Fruit fly (Drosophila melanogaster) whole organism, embryonic: Measurements from ENCODE around the gene CG12010.
A peak's percentile ranks its signal among the peaks of the same experiment; 100 is the strongest.

Experiments
- Atf-2 ChIP-seq: fragments of 200-800 bp; sonication (Bioruptor generic); optimal IDR thresholded peaks from 2 replicates; lab custom pipeline; 2016; ENCODE audit warnings: missing biosample characterization, missing genetic modification characterization
- B-H1 ChIP-seq: fragments of 200-800 bp; sonication (Bioruptor generic); IDR thresholded peaks from 3 replicates; pipeline ENCODE4 v1.3.6; 2022; ENCODE audit warnings: missing biosample characterization, missing genetic modification characterization
- CG1024 ChIP-seq: fragments of 200-800 bp; sonication (Bioruptor generic); IDR thresholded peaks from 2 replicates; pipeline ENCODE4 v1.3.6; 2022; ENCODE audit warnings: missing biosample characterization, missing genetic modification characterization
- CG10366 ChIP-seq: fragments of 200-800 bp; sonication (Bioruptor generic); IDR thresholded peaks from 2 replicates; pipeline ENCODE4 v1.3.6; 2022; ENCODE audit warnings: missing biosample characterization, missing genetic modification characterization
- CG13287 ChIP-seq: fragments of 200-800 bp; sonication (Bioruptor generic); IDR thresholded peaks from 2 replicates; pipeline ENCODE4 v1.3.6; 2022; ENCODE audit warnings: missing biosample characterization, missing genetic modification characterization; ENCODE audit not compliant: partially characterized antibody
- CG15269 ChIP-seq: fragments of 200-800 bp; sonication (Bioruptor generic); optimal IDR thresholded peaks from 2 replicates; lab custom pipeline; 2018; ENCODE audit warnings: missing biosample characterization, mild to moderate bottlenecking, missing genetic modification characterization, moderate library complexity
- CG17568 ChIP-seq: fragments of 200-800 bp; sonication (Bioruptor generic); optimal IDR thresholded peaks from 2 replicates; lab custom pipeline; 2018; ENCODE audit warnings: missing biosample characterization, mild to moderate bottlenecking, missing genetic modification characterization, moderate library complexity
- CG18262 ChIP-seq: fragments of 200-800 bp; optimal IDR thresholded peaks from 3 replicates; lab custom pipeline; 2019; ENCODE audit warnings: missing biosample characterization, mild to moderate bottlenecking, missing genetic modification characterization, moderate library complexity
- CG2199 ChIP-seq: fragments of 200-800 bp; sonication (Bioruptor generic); IDR thresholded peaks from 3 replicates; pipeline ENCODE4 v1.3.6; 2022; ENCODE audit warnings: missing biosample characterization, missing genetic modification characterization
- CG30020 ChIP-seq: fragments of 200-800 bp; optimal IDR thresholded peaks from 2 replicates; lab custom pipeline; 2019; ENCODE audit warnings: missing biosample characterization, mild to moderate bottlenecking, missing genetic modification characterization, moderate library complexity
- CG34224 ChIP-seq: fragments of 200-800 bp; sonication (Bioruptor generic); IDR thresholded peaks from 3 replicates; pipeline ENCODE4 v1.3.6; 2022; ENCODE audit warnings: missing biosample characterization, missing genetic modification characterization; ENCODE audit not compliant: partially characterized antibody
- CG4360 ChIP-seq: fragments of 200-800 bp; sonication (Bioruptor generic); IDR thresholded peaks from 2 replicates; pipeline ENCODE4 v1.3.6; 2022; ENCODE audit warnings: missing biosample characterization, missing genetic modification characterization
- CG4404 ChIP-seq: fragments of 200-800 bp; sonication (Bioruptor generic); IDR thresholded peaks from 2 replicates; pipeline ENCODE4 v1.3.6; 2022; ENCODE audit warnings: missing biosample characterization, missing genetic modification characterization
- CG4424 ChIP-seq: fragments of 200-800 bp; sonication (Bioruptor generic); optimal IDR thresholded peaks from 3 replicates; lab custom pipeline; 2016; ENCODE audit warnings: missing biosample characterization, missing genetic modification characterization
- CG5180 ChIP-seq: fragments of 200-800 bp; sonication (Bioruptor generic); optimal IDR thresholded peaks from 3 replicates; lab custom pipeline; 2017; ENCODE audit warnings: missing biosample characterization, missing genetic modification characterization, mild to moderate bottlenecking, moderate library complexity, missing genetic modification reagents
- CG5953 ChIP-seq: fragments of 200-800 bp; sonication (Bioruptor generic); IDR thresholded peaks from 2 replicates; pipeline ENCODE4 v1.3.6; 2022; ENCODE audit warnings: missing biosample characterization, missing genetic modification characterization
- CG6254 ChIP-seq: fragments of 200-800 bp; sonication (Bioruptor generic); optimal IDR thresholded peaks from 3 replicates; lab custom pipeline; 2017; ENCODE audit warnings: mild to moderate bottlenecking, missing biosample characterization, missing genetic modification reagents, missing genetic modification characterization
- CG6689 ChIP-seq: fragments of 200-800 bp; sonication (Bioruptor generic); IDR thresholded peaks from 2 replicates; pipeline ENCODE4 v1.3.6; 2022; ENCODE audit warnings: missing biosample characterization, missing genetic modification characterization
- CG6791 ChIP-seq: fragments of 200-800 bp; sonication (Bioruptor generic); IDR thresholded peaks from 3 replicates; pipeline ENCODE4 v1.3.6; 2022; ENCODE audit warnings: missing biosample characterization, missing genetic modification characterization; ENCODE audit not compliant: partially characterized antibody
- CG7987 ChIP-seq: fragments of 200-800 bp; sonication (Bioruptor generic); optimal IDR thresholded peaks from 2 replicates; lab custom pipeline; 2018; ENCODE audit warnings: missing biosample characterization, mild to moderate bottlenecking, missing genetic modification characterization, moderate library complexity
- CG8281 ChIP-seq: fragments of 200-800 bp; sonication (Bioruptor generic); optimal IDR thresholded peaks from 2 replicates; lab custom pipeline; 2018; ENCODE audit warnings: missing biosample characterization, mild to moderate bottlenecking, missing genetic modification characterization, moderate library complexity
- CG8478 ChIP-seq: fragments of >200 bp; optimal IDR thresholded peaks from 2 replicates; lab custom pipeline; 2018
- CG8944 ChIP-seq: fragments of 200-800 bp; sonication (Bioruptor generic); optimal IDR thresholded peaks from 3 replicates; lab custom pipeline; 2016; ENCODE audit warnings: missing biosample characterization, missing genetic modification characterization
- CG9876 ChIP-seq: fragments of 200-800 bp; sonication (Bioruptor generic); optimal IDR thresholded peaks from 2 replicates; lab custom pipeline; 2016; ENCODE audit warnings: missing biosample characterization, missing genetic modification characterization
- D ChIP-seq, 2 experiments: fragments of 200-800 bp in 1 of 2; fragments of >200 bp in 1 of 2; sonication (Bioruptor generic) in 1 of 2; optimal IDR thresholded peaks; 2 replicates in 1 of 2; 3 replicates in 1 of 2; lab custom pipeline; 2017; ENCODE audit warnings: mild to moderate bottlenecking in 1 of 2, missing biosample characterization in 1 of 2, missing genetic modification characterization in 1 of 2, missing genetic modification reagents in 1 of 2
- Dll ChIP-seq: fragments of 200-800 bp; sonication (Bioruptor generic); IDR thresholded peaks from 4 replicates; pipeline ENCODE4 v1.3.6; 2022; ENCODE audit warnings: missing biosample characterization, missing genetic modification characterization; ENCODE audit not compliant: partially characterized antibody
- Dp ChIP-seq: fragments of 200-800 bp; sonication (Bioruptor generic); optimal IDR thresholded peaks from 2 replicates; lab custom pipeline; 2018; ENCODE audit warnings: missing biosample characterization, mild to moderate bottlenecking, missing genetic modification characterization, moderate library complexity
- Dref ChIP-seq: fragments of 200-800 bp; sonication (Bioruptor generic); IDR thresholded peaks from 2 replicates; pipeline ENCODE4 v1.3.6; 2022; ENCODE audit warnings: missing biosample characterization, missing genetic modification characterization
- Lhr ChIP-seq: fragments of 200-800 bp; sonication (Bioruptor generic); optimal IDR thresholded peaks from 3 replicates; lab custom pipeline; 2017; ENCODE audit warnings: mild to moderate bottlenecking, missing biosample characterization, missing genetic modification reagents, missing genetic modification characterization
- Mad ChIP-seq: fragments of 200-800 bp; sonication (Bioruptor generic); optimal IDR thresholded peaks from 2 replicates; lab custom pipeline; 2016; ENCODE audit warnings: missing biosample characterization, missing genetic modification characterization
- Ptx1 ChIP-seq: fragments of 200-800 bp; sonication (Bioruptor generic); IDR thresholded peaks from 2 replicates; pipeline ENCODE4 v1.3.6; 2022; ENCODE audit warnings: missing biosample characterization, missing genetic modification characterization
- Usf ChIP-seq: fragments of 200-800 bp; sonication (Bioruptor generic); optimal IDR thresholded peaks from 2 replicates; lab custom pipeline; 2017; ENCODE audit warnings: missing genotype, missing biosample characterization, missing genetic modification characterization
- Xbp1 ChIP-seq: fragments of 200-800 bp; sonication (Bioruptor generic); optimal IDR thresholded peaks from 3 replicates; lab custom pipeline; 2016; ENCODE audit warnings: missing biosample characterization, mild to moderate bottlenecking, missing genetic modification characterization
- dysf ChIP-seq: fragments of 200-800 bp; sonication (Bioruptor generic); IDR thresholded peaks from 3 replicates; pipeline ENCODE4 v1.3.6; 2022; ENCODE audit warnings: missing biosample characterization, missing genetic modification characterization
- eyg ChIP-seq: fragments of 200-800 bp; sonication (Bioruptor generic); optimal IDR thresholded peaks from 3 replicates; lab custom pipeline; 2016; ENCODE audit warnings: missing biosample characterization, missing genetic modification characterization
- hth ChIP-seq: fragments of >200 bp; optimal IDR thresholded peaks from 2 replicates; lab custom pipeline; 2017; ENCODE audit warnings: inconsistent platforms
- ind ChIP-seq: fragments of 200-800 bp; sonication (Bioruptor generic); optimal IDR thresholded peaks from 3 replicates; lab custom pipeline; 2016; ENCODE audit warnings: missing biosample characterization, missing genetic modification characterization
- lilli ChIP-seq: fragments of 200-800 bp; sonication (Bioruptor generic); optimal IDR thresholded peaks from 3 replicates; lab custom pipeline; 2016; ENCODE audit warnings: missing biosample characterization, missing genetic modification characterization
- lmd ChIP-seq: fragments of 200-800 bp; sonication (Bioruptor generic); IDR thresholded peaks from 2 replicates; pipeline ENCODE4 v1.3.6; 2022; ENCODE audit warnings: missing biosample characterization, missing genetic modification characterization
- mam ChIP-seq: fragments of 200-800 bp; sonication (Bioruptor generic); optimal IDR thresholded peaks from 3 replicates; lab custom pipeline; 2016; ENCODE audit warnings: missing biosample characterization, missing genetic modification characterization
- nau ChIP-seq: fragments of 200-800 bp; sonication (Bioruptor generic); optimal IDR thresholded peaks from 3 replicates; lab custom pipeline; 2017; ENCODE audit warnings: missing biosample characterization, mild to moderate bottlenecking, missing genetic modification characterization, missing genetic modification reagents
- otp ChIP-seq: fragments of 200-800 bp; sonication (Bioruptor generic); IDR thresholded peaks from 3 replicates; pipeline ENCODE4, ENCODE4 v1.3.6; 2022; ENCODE audit warnings: missing biosample characterization, missing genetic modification characterization
- ranshi ChIP-seq: fragments of 200-800 bp; sonication (Bioruptor generic); IDR thresholded peaks from 2 replicates; pipeline ENCODE4 v1.3.6; 2022; ENCODE audit warnings: missing biosample characterization, missing genetic modification characterization
- row ChIP-seq: fragments of 200-800 bp; sonication (Bioruptor generic); IDR thresholded peaks from 3 replicates; pipeline ENCODE4 v1.3.6; 2022; ENCODE audit warnings: missing biosample characterization, missing genetic modification characterization
- schlank ChIP-seq: fragments of 200-800 bp; sonication (Bioruptor generic); optimal IDR thresholded peaks from 2 replicates; lab custom pipeline; 2018; ENCODE audit warnings: missing biosample characterization, mild to moderate bottlenecking, missing genetic modification characterization
- shn ChIP-seq: fragments of 200-800 bp; sonication (Bioruptor generic); optimal IDR thresholded peaks from 3 replicates; lab custom pipeline; 2016; ENCODE audit warnings: missing biosample characterization, missing genetic modification characterization
- sr ChIP-seq: fragments of 200-800 bp; sonication (Bioruptor generic); IDR thresholded peaks from 3 replicates; pipeline ENCODE4 v1.3.6; 2022; ENCODE audit warnings: missing biosample characterization, missing genetic modification characterization
- unc-4 ChIP-seq: fragments of 200-800 bp; sonication (Bioruptor generic); IDR thresholded peaks from 2 replicates; pipeline ENCODE4 v1.3.6; 2022; ENCODE audit warnings: missing biosample characterization, missing genetic modification characterization; ENCODE audit not compliant: partially characterized antibody
- zen2 ChIP-seq: fragments of 200-800 bp; sonication (Bioruptor generic); IDR thresholded peaks from 3 replicates; pipeline ENCODE4 v1.3.6; 2022; ENCODE audit warnings: missing biosample characterization, missing genetic modification characterization; ENCODE audit not compliant: partially characterized antibody

CG12010 gene

DNA sequence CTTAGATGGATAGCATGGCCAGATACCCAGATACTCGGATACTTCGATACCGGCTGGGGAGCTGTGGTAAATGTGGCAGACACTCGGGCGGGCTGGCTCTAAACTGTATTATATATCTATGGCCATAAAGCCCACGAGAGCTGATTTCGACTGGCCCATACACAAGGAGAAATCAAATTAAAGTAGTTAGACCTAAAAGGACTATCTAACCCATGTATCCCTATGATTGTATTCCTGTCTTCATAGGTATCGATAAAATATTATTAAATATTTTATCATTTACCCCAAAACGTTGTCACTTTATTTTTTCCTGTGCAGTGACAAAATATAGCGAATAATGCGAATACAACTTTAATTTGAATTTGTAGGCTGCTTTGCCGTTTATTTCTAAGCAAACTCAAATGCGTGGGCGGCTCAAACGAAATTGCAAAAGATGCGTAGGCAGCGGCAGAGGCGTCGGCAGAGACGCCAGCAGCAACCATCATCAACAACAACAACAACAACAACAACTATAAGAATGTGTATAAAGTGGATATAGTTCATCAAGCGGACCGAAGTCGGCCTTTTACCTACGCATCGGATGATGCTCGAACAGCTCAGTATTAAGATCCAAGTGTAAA lies 7.9 kb downstream of the CG12010 start (continued):
- TF ChIP-seq shn (GFP tag; lab: Kevin White, UChicago) (no peak), lilli (GFP tag; lab: Kevin White, UChicago) (peak; percentile 15), CG5953 (GFP tag; lab: Robert Waterston, UW) (peak; percentile 31; the same call in 1 of the 2 replicates), eyg (GFP tag; lab: Kevin White, UChicago) (no peak), Mad (GFP tag; lab: Kevin White, UChicago) (peak; percentile 8), B-H1 (GFP tag; lab: Robert Waterston, UW) (peak; percentile 61; the same call in 2 of the 3 replicates), CG4360 (GFP tag; lab: Robert Waterston, UW) (peak; percentile 88), CG7987 (GFP tag; lab: Kevin White, UChicago) (no peak), CG6254 (GFP tag; lab: Kevin White, UChicago) (no peak), schlank (tag; lab: Kevin White, UChicago) (peak; percentile 28), row (peak; percentile 43; the same call in 2 of the 3 replicates), lmd (GFP tag; lab: Robert Waterston, UW) (peak; percentile 75), dysf (peak; percentile 76), CG10366 (GFP tag; lab: Robert Waterston, UW) (peak; percentile 64)
- TF ChIP-seq, all 482 proteins: peak for 155

DNA sequence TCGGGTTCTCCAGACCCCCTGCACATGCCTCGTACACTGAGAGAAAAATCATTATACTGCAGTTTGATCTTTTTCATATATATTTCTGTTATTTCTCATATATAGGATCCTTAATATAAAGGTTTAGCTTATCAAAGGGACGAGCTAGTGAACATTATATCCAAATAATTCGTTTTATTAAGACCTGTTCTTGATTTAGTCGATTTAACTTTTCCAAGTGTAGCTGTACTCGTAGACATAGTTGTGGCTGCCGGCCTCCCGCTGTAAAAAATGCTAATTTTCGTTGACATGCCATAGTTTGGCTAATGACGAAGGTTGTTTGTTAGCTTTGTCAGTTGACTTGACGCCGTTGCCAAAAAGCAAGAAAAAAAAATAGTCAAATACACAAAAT lies 8.4 kb downstream of the CG12010 start:
- TF ChIP-seq Atf-2 (GFP tag; lab: Kevin White, UChicago) (peak; percentile 70), CG18262 (tag; lab: Kevin White, UChicago) (peak; percentile 92), CG4404 (peak; percentile 79), CG34224 (GFP tag; lab: Robert Waterston, UW) (no peak), CG8281 (tag; lab: Kevin White, UChicago) (peak; percentile 63), Dref (GFP tag; lab: Robert Waterston, UW) (no peak), CG13287 (GFP tag; lab: Robert Waterston, UW) (no peak), D (optimal IDR thresholded peaks at IDR 0.05; lab: Kevin White, UChicago) (no peak), D (GFP tag; optimal IDR thresholded peaks at IDR 0.05; lab: Kevin White, UChicago) (peak; percentile 79), CG9876 (GFP tag; lab: Kevin White, UChicago) (peak; percentile 35), CG1024 (GFP tag; lab: Robert Waterston, UW) (peak; percentile 40), ind (GFP tag; lab: Kevin White, UChicago) (peak; percentile 84), Ptx1 (GFP tag; lab: Robert Waterston, UW) (peak; percentile 85), CG6791 (GFP tag; lab: Robert Waterston, UW) (no peak), CG5180 (GFP tag; lab: Kevin White, UChicago) (peak; percentile 47), ranshi (peak; percentile 81), CG17568 (GFP tag; lab: Kevin White, UChicago) (peak; percentile 71), CG30020 (peak; percentile 42), Lhr (GFP tag; lab: Kevin White, UChicago) (peak; percentile 52), CG8478 (lab: Kevin White, UChicago) (no peak), CG4424 (GFP tag; lab: Kevin White, UChicago) (peak; percentile 89), nau (GFP tag; lab: Kevin White, UChicago) (peak; percentile 68), Dp (GFP tag; lab: Kevin White, UChicago) (no peak), CG6689 (GFP tag; lab: Robert Waterston, UW) (peak; percentile 83), CG8944 (GFP tag; lab: Kevin White, UChicago) (peak; percentile 38), Xbp1 (peak; percentile 85), mam (peak; percentile 80), Dll (no peak), B-H1 (GFP tag; lab: Robert Waterston, UW) (peak; percentile 77), unc-4 (no peak), sr (no peak; the same call in 2 of the 3 replicates), otp (GFP tag; lab: Robert Waterston, UW) (peak; percentile 87), zen2 (GFP tag; lab: Robert Waterston, UW) (no peak), hth (no peak), Usf (GFP tag; lab: Kevin White, UChicago) (peak; percentile 75), CG15269 (tag; lab: Kevin White, UChicago) (peak; percentile 89), CG2199 (GFP tag; lab: Robert Waterston, UW) (0 out of 3 replicates have a peak, but pooled peaks have one; percentile 57)
